Worm (Caenorhabditis elegans) whole organism, midembryonic: Measurements from ENCODE around the gene C07H4.1.

ENCODE experiments used
- T22C8.4 ChIP-seq: fragments of 200-800 bp; sonication (Bioruptor generic); IDR thresholded peaks from 2 replicates; pipeline ENCODE4 v1.3.6; 2022; ENCODE audit warnings: missing genetic modification characterization, missing compliant biosample characterization
- klf-2 ChIP-seq: fragments of 200-800 bp; sonication (Bioruptor generic); conservative IDR thresholded peaks from 2 replicates; pipeline ENCODE4 v1.3.6; 2022; ENCODE audit warnings: missing genetic modification reagents, missing genetic modification characterization, missing compliant biosample characterization
- med-1 ChIP-seq: sonication (generic microtip); optimal IDR thresholded peaks from 2 replicates; lab custom pipeline; 2017; ENCODE audit warnings: missing genetic modification characterization, mild to moderate bottlenecking, missing compliant biosample characterization, antibody characterized with exemption, missing genetic modification reagents; ENCODE audit not compliant: insufficient read depth

ce11 chrII:9125007-9125406 lies 31.5 kb upstream of the C07H4.1 start:
- TF ChIP-seq klf-2 (GFP tag; lab: Robert Waterston, UW) (no peak), med-1 (GFP tag; lab: Kevin White, UChicago) (no peak), T22C8.4 (GFP tag; lab: Robert Waterston, UW) (no peak)
